Worm (Caenorhabditis elegans) whole organism, late embryonic: Measurements from ENCODE around the gene gpx-4.

Source experiments
- ama-1 ChIP-seq: fragments of 150-350 bp; optimal IDR thresholded peaks from 2 replicates; lab custom pipeline; 2014
- ceh-30 ChIP-seq: fragments of 150-350 bp; optimal IDR thresholded peaks from 2 replicates; lab custom pipeline; 2014; ENCODE audit warnings: missing biosample characterization, missing genetic modification characterization
- ets-4 ChIP-seq: sonication (generic microtip); optimal IDR thresholded peaks from 2 replicates; lab custom pipeline; 2016; ENCODE audit warnings: missing genetic modification characterization, missing compliant biosample characterization
- fkh-6 ChIP-seq: sonication (generic microtip); optimal IDR thresholded peaks from 2 replicates; lab custom pipeline; 2016; ENCODE audit warnings: missing genetic modification characterization, missing compliant biosample characterization
- nfya-1 ChIP-seq: sonication (generic microtip); optimal IDR thresholded peaks from 2 replicates; lab custom pipeline; 2017; ENCODE audit warnings: missing genetic modification characterization, mild to moderate bottlenecking, missing compliant biosample characterization, antibody characterized with exemption, moderate library complexity
- pat-9 ChIP-seq: fragments of 200-800 bp; sonication (Bioruptor generic); optimal IDR thresholded peaks from 2 replicates; lab custom pipeline; 2018; ENCODE audit warnings: mild to moderate bottlenecking, missing genetic modification characterization, moderate library complexity, missing compliant biosample characterization
- pax-1 ChIP-seq: fragments of 150-350 bp; optimal IDR thresholded peaks from 2 replicates; lab custom pipeline; 2014; ENCODE audit warnings: missing biosample characterization, missing genetic modification characterization
- pha-4 ChIP-seq: fragments of 150-350 bp; optimal IDR thresholded peaks from 2 replicates; lab custom pipeline; 2018; ENCODE audit warnings: missing biosample characterization, missing genetic modification reagents, missing genetic modification characterization
- pqm-1 ChIP-seq: sonication (generic microtip); optimal IDR thresholded peaks from 2 replicates; lab custom pipeline; 2016; ENCODE audit warnings: missing genetic modification characterization, missing compliant biosample characterization
- sox-2 ChIP-seq: fragments of 200-800 bp; sonication (Bioruptor generic); IDR thresholded peaks from 2 replicates; pipeline ENCODE4 v1.3.6; 2022; ENCODE audit warnings: missing genetic modification reagents, missing genetic modification characterization, missing compliant biosample characterization
- tbx-2 ChIP-seq: sonication (generic microtip); optimal IDR thresholded peaks from 2 replicates; lab custom pipeline; 2016; ENCODE audit warnings: missing genetic modification characterization, missing compliant biosample characterization

ce11 chrIV:2650031-2650430 is 24.8 kb downstream of the gpx-4 start:
- TF ChIP-seq pat-9 (tag; lab: Kevin White, UChicago): no peak
- no peak for TF ChIP-seq nfya-1 (tag; lab: Kevin White, UChicago)
- TF ChIP-seq ets-4 (tag; lab: Kevin White, UChicago): no peak
- TF ChIP-seq ceh-30 (tag; lab: Kevin White, UChicago): no peak
- TF ChIP-seq sox-2 (GFP tag; lab: Robert Waterston, UW): no peak
- no peak for TF ChIP-seq ama-1 (lab: Kevin White, UChicago)
- no peak for TF ChIP-seq tbx-2 (tag; lab: Kevin White, UChicago)
- TF ChIP-seq pax-1 (tag; lab: Kevin White, UChicago): no peak
- no peak for TF ChIP-seq pqm-1 (tag; lab: Kevin White, UChicago)
- no peak for TF ChIP-seq fkh-6 (tag; lab: Kevin White, UChicago)
- no peak for TF ChIP-seq pha-4
